Worm (Caenorhabditis elegans) whole organism, L4/young adult: Measurements from ENCODE around the gene B0563.9.
"Not testable (repeated sequence)": the region's sequence is repeated elsewhere in the genome, so short reads cannot be mapped to it uniquely, and the experiment has no call there.

Experiments used
- W03F9.2 ChIP-seq: fragments of 150-350 bp; optimal IDR thresholded peaks from 2 replicates; lab custom pipeline; 2014; ENCODE audit warnings: missing biosample characterization, missing genetic modification characterization
- dao-5 ChIP-seq: sonication (generic microtip); optimal IDR thresholded peaks from 2 replicates; lab custom pipeline; 2016; ENCODE audit warnings: missing genotype, missing genetic modification characterization, moderate library complexity, missing compliant biosample characterization
- him-1 ChIP-seq: sonication (generic microtip); optimal IDR thresholded peaks from 2 replicates; lab custom pipeline; 2016; ENCODE audit warnings: missing genotype, missing genetic modification reagents, missing genetic modification characterization, missing compliant biosample characterization

B0563.9 gene

DNA sequence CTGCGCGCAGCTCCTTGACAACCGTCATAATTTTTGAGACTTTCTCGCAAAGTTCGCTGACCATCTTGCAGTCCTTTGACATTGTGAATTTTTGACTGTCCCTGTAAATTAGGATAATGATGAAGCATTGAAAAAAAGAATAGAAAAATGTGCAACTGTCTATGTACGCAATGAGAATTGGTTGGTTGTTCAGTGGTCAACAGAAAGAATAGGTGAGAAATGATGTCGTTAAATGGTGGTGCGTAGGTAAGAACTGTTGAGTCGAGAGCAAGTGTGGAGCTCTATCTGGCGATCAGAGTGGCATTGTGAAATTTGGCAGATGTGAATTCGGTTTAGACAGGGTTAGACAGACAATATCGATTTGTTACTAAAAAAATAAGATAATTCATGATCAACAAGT, 6.1 kb downstream of the B0563.9 start, which contains the start of gene B0563.8:
Gene B0563.8, minus strand, starts transcription at position 101 of the 400 bp plus-strand sequence.
- no peak for TF ChIP-seq him-1 (tag; lab: Kevin White, UChicago)
- TF ChIP-seq dao-5 (tag; lab: Kevin White, UChicago), result no peak
- TF ChIP-seq W03F9.2 (tag; lab: Kevin White, UChicago), result no peak

ce11 chrX:9180823-9181222, 12.5 kb downstream of the B0563.9 start, which contains the start of gene Y81B9A.4:
TSS of gene Y81B9A.4 (minus strand) at chrX:9180923.
- no peak for TF ChIP-seq him-1 (tag; lab: Kevin White, UChicago)
- TF ChIP-seq dao-5 (tag; lab: Kevin White, UChicago), result no peak
- no peak for TF ChIP-seq W03F9.2 (tag; lab: Kevin White, UChicago)

- no peak for TF ChIP-seq W03F9.2 (tag; lab: Kevin White, UChicago)
- no peak for TF ChIP-seq dao-5 (tag; lab: Kevin White, UChicago)
- no peak for TF ChIP-seq him-1 (tag; lab: Kevin White, UChicago)
These were observed 13.8 kb downstream of the B0563.9 start, which contains the start of gene Y81B9A.3 for ce11 chrX:9182140-9182539. TSS of gene Y81B9A.3 (plus strand) at chrX:9182440.

- TF ChIP-seq him-1 (tag; lab: Kevin White, UChicago) (no peak), dao-5 (tag; lab: Kevin White, UChicago) (no peak), W03F9.2 (tag; lab: Kevin White, UChicago) (no peak)
These were observed 15.5 kb downstream of the B0563.9 start, which contains the start of gene Y81B9A.2 for ce11 chrX:9183836-9184235. TSS of gene Y81B9A.2 (plus strand) at chrX:9184136.

- TF ChIP-seq him-1 (tag; lab: Kevin White, UChicago) (no peak), dao-5 (tag; lab: Kevin White, UChicago) (no peak), W03F9.2 (tag; lab: Kevin White, UChicago) (no peak)
These were observed 23.6 kb downstream of the B0563.9 start, which contains the start of gene Y81B9A.1 for ce11 chrX:9191795-9192494. TSS of gene Y81B9A.1 (plus strand) at chrX:9192444.

- no peak for TF ChIP-seq dao-5 (tag; lab: Kevin White, UChicago)
- no peak for TF ChIP-seq W03F9.2 (tag; lab: Kevin White, UChicago)
- no peak for TF ChIP-seq him-1 (tag; lab: Kevin White, UChicago)
These were observed 25.7 kb downstream of the B0563.9 start for ce11 chrX:9194081-9194480.

ce11 chrX:9195375-9196098, 27.2 kb downstream of the B0563.9 start:
- TF ChIP-seq dao-5 (tag; lab: Kevin White, UChicago), result no peak
- no peak for TF ChIP-seq him-1 (tag; lab: Kevin White, UChicago)
- no peak for TF ChIP-seq W03F9.2 (tag; lab: Kevin White, UChicago)

DNA sequence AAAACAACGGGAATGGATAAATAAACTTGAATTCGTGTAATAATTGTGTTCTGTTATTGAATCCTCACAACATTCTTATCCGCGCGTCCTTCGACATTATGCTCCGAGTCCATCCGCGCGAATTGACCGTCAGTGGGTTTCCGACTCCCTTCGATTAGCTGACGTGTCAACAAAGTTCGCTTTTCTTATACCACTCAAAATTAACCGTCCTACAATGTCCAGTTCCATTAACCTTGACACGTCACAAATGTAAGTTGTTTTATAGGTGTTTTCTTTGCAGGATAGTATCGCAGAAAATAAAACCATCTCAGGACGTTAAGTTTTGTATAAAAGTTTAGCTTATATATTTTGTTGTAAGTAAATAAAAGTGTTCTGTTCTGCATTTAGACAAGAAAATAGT, 35.1 kb downstream of the B0563.9 start, which contains the start of gene crb-3:
Gene crb-3, plus strand, starts transcription at position 301 of the 400 bp plus-strand sequence.
- not testable (repeated sequence) for TF ChIP-seq W03F9.2, him-1, dao-5 (tag; lab: Kevin White, UChicago)

DNA sequence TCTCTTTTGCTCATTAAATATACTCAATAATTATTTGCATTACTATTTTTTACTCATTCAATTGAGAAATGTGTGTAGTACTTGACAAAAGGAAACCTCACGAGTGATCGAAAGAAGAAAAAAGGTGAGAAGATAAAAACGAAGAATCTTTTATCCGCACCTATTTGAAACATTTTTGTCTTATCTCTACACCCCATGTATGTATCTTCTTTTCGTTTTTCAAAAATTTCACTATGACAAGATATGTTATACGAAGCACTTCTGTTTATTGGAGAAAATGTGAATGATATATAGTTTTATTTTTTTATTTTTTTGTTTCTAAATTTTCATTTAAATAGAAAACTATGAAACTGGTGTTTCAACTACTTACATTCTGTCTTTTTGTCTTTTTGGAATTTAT, 36.6 kb downstream of the B0563.9 start:
- TF ChIP-seq W03F9.2 (tag; lab: Kevin White, UChicago) (no peak), dao-5 (tag; lab: Kevin White, UChicago) (no peak), him-1 (tag; lab: Kevin White, UChicago) (no peak)

DNA sequence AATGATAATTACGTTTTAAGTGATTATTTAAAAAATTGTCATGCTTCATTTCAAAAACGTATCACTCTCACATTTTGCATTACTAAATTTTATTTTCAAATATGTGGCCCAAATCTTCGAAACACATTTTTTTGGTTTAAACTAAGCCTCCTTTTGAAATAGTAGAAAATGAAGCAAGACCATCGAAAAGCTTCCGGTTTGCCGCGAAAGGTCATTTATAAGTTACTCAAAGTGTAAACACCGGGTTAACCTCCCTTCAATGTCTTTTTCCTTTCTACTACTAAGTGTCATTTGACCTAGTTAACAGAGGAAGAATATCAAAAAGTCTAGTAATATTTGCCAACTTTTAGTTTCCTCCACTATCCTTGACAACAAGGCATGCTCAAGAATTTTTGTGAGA, 38.4 kb downstream of the B0563.9 start:
- TF ChIP-seq him-1 (tag; lab: Kevin White, UChicago) (no peak), dao-5 (tag; lab: Kevin White, UChicago) (no peak), W03F9.2 (tag; lab: Kevin White, UChicago) (no peak)

- TF ChIP-seq dao-5 (tag; lab: Kevin White, UChicago), result no peak
- TF ChIP-seq him-1 (tag; lab: Kevin White, UChicago), result no peak
- no peak for TF ChIP-seq W03F9.2 (tag; lab: Kevin White, UChicago)
These were observed 40.2 kb downstream of the B0563.9 start for ce11 chrX:9208492-9208891.

- TF ChIP-seq him-1 (tag; lab: Kevin White, UChicago), result no peak
- TF ChIP-seq W03F9.2 (tag; lab: Kevin White, UChicago), result no peak
- TF ChIP-seq dao-5 (tag; lab: Kevin White, UChicago), result no peak
These were observed 40.6 kb downstream of the B0563.9 start for ce11 chrX:9208933-9209332.

DNA sequence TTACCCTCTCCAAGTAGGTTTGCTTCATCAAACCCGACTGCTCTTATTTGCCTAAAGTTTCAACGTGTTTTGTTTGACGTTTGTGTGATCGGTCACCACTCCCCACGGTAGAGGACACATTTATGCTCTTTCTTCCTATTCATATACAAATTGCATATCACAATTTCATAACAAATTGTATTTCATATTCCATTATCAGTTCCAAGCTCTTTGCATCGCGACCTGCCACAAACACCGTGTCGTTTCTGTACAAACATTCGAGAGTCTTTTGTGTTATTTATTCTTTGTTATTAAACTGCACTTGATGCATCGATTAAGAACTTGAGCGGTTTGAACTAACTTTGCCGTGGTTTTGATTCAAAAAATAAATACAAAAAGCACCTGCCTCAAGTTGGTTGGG, 41.7 kb downstream of the B0563.9 start:
- TF ChIP-seq him-1 (tag; lab: Kevin White, UChicago), result no peak
- TF ChIP-seq W03F9.2 (tag; lab: Kevin White, UChicago), result no peak
- TF ChIP-seq dao-5 (tag; lab: Kevin White, UChicago), result no peak
